Fruit fly (Drosophila melanogaster): ENCODE results near the gene CG10182.

CG10182 gene

dm6 chr3R:23612121-23612520, 22.5 kb upstream of the CG10182 start:
- no peak for TF ChIP-seq pdm3 (GFP tag; optimal IDR thresholded peaks at IDR 0.05)
- TF ChIP-seq Gug (GFP tag; IDR thresholded peaks at IDR 0.05) = no peak
- no peak for TF ChIP-seq CG3032 (tag; optimal IDR thresholded peaks at IDR 0.05)
- TF ChIP-seq CG8632 (GFP tag; optimal IDR thresholded peaks at IDR 0.05) = no peak

DNA sequence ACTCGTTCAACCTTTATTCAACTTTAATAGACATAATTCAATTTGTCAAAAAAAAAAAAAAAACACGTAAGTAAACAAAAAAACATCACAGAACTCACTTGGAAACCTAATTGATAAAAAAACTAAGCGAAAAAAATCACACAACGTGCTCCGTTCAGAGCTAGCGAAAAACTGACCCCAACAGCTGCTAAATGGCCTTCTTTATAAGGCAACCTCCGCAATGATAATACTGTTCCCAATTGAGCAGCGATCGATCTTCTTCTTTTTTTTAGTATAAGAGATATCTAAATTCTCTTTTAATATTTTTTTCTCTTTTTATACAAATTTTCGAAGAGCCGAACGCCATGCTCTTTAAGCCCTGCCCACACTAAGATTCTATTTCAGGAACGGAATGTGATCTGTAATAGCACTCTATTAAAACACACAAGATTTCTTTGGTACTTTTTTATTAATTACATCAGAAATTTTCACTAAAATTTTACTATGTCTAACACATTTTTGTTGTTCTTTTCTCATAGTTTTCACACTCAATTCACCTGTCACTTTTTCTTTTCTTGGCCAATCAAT, 15.8 kb upstream of the CG10182 start, which contains the start of gene CG10184:
Gene CG10184 (minus strand): TSS at position 181 of the 567 bp plus-strand sequence.
- TF ChIP-seq svp (GFP tag) = no peak
- no peak for TF ChIP-seq Eip78C (GFP tag)
- peak; percentile 69; the same call in 2 of the 3 replicates for TF ChIP-seq CG6163 (GFP tag; IDR thresholded peaks at IDR 0.05)
- TF ChIP-seq vri (GFP tag; optimal IDR thresholded peaks at IDR 0.05) = peak; percentile 50
- TF ChIP-seq CG10669 (GFP tag; optimal IDR thresholded peaks at IDR 0.05) = peak; percentile 23
- TF ChIP-seq CG6808 (GFP tag; optimal IDR thresholded peaks at IDR 0.05) = peak; percentile 6
- TF ChIP-seq CG8632 (GFP tag; optimal IDR thresholded peaks at IDR 0.05) = no peak
- peak; percentile 17 for TF ChIP-seq net (GFP tag; optimal IDR thresholded peaks at IDR 0.05)
- no peak for TF ChIP-seq Smox (GFP tag; optimal IDR thresholded peaks at IDR 0.05)
- no peak for TF ChIP-seq acj6 (GFP tag; optimal IDR thresholded peaks at IDR 0.05)
- no peak for TF ChIP-seq Hr39 (GFP tag; optimal IDR thresholded peaks at IDR 0.05)
- peak; percentile 21 for TF ChIP-seq CG15336 (GFP tag; IDR thresholded peaks at IDR 0.05)
- TF ChIP-seq Ets96B (tag; optimal IDR thresholded peaks at IDR 0.05) = no peak
- TF ChIP-seq eg (GFP tag; IDR thresholded peaks at IDR 0.05) = peak; percentile 33; the same call in 1 of the 3 replicates
- no peak for TF ChIP-seq CG32006 (GFP tag; optimal IDR thresholded peaks at IDR 0.05)
- TF ChIP-seq CG31627 (GFP tag; optimal IDR thresholded peaks at IDR 0.05) = no peak
- TF ChIP-seq CG8319 (GFP tag; optimal IDR thresholded peaks at IDR 0.05) = peak; percentile 92
- TF ChIP-seq CG8119 (GFP tag; IDR thresholded peaks at IDR 0.05) = peak; percentile 44; the same call in 1 of the 3 replicates
- no peak for TF ChIP-seq CG6792 (GFP tag; optimal IDR thresholded peaks at IDR 0.05)

DNA sequence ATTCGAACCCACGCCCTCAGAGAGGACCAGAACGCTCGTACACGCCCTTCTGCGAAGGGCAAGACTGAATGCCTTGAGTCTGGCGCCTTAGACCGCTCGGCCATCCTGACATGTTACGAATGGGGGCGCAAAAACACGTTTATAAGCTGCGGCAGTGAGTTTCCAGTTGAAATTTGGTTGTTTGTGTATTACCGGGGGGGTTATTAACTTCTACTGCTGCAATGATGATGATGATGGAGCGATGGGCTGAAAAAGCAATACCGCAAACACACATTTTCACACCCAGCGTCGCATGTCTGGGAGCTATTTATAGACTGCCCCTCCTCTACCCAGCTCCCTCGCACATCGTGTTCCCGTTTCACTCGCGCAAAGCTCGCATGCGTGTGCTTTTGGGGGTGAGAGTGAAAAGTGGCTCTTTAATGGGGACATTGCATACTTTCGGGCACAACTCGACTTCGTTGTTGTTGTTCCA, 11.8 kb upstream of the CG10182 start:
- TF ChIP-seq ss (GFP tag; optimal IDR thresholded peaks at IDR 0.05) (peak; percentile 15 to 46), CG11294 (GFP tag; IDR thresholded peaks at IDR 0.05) (no peak), CG16779 (tag; optimal IDR thresholded peaks at IDR 0.05) (no peak), Eip75B (GFP tag; optimal IDR thresholded peaks at IDR 0.05) (no peak), fkh (GFP tag; optimal IDR thresholded peaks at IDR 0.05) (peak; percentile 48), CG32006 (GFP tag; optimal IDR thresholded peaks at IDR 0.05) (no peak), svp (GFP tag) (peak; percentile 81), CG10631 (GFP tag; optimal IDR thresholded peaks at IDR 0.05) (no peak), Hr4 (GFP tag; optimal IDR thresholded peaks at IDR 0.05) (no peak), Lpt (GFP tag; optimal IDR thresholded peaks at IDR 0.05) (no peak), Sox102F (GFP tag; optimal IDR thresholded peaks at IDR 0.05) (no peak), Eip78C (GFP tag) (peak; percentile 75), CG4318 (GFP tag; optimal IDR thresholded peaks at IDR 0.05) (no peak), Smox (GFP tag; optimal IDR thresholded peaks at IDR 0.05) (no peak), CG6163 (GFP tag; IDR thresholded peaks at IDR 0.05) (0 out of 3 replicates have a peak, but pooled peaks have one; percentile 43), vri (GFP tag; optimal IDR thresholded peaks at IDR 0.05) (peak; percentile 60), CG8119 (GFP tag; IDR thresholded peaks at IDR 0.05) (no peak), eg (GFP tag; IDR thresholded peaks at IDR 0.05) (0 out of 3 replicates have a peak, but pooled peaks have one; percentile 22), Blimp-1 (GFP tag; optimal IDR thresholded peaks at IDR 0.05) (peak; percentile 1), lz (GFP tag; optimal IDR thresholded peaks at IDR 0.05) (no peak), acj6 (GFP tag; optimal IDR thresholded peaks at IDR 0.05) (no peak), CG3919 (GFP tag; optimal IDR thresholded peaks at IDR 0.05) (no peak), dac (GFP tag; optimal IDR thresholded peaks at IDR 0.05) (no peak), CG8319 (GFP tag; optimal IDR thresholded peaks at IDR 0.05) (no peak), CG11902 (GFP tag; optimal IDR thresholded peaks at IDR 0.05) (no peak)

Measured in whole organism, prepupa.